Fruit fly (Drosophila melanogaster) whole organism, prepupa: ENCODE data around the gene CheB38b.
A peak's percentile ranks its signal among the peaks of the same experiment; 100 is the strongest.

Experiments used
- Blimp-1 ChIP-seq: fragments of 200-800 bp; sonication (Bioruptor generic); optimal IDR thresholded peaks from 3 replicates; lab custom pipeline; 2017; ENCODE audit warnings: missing biosample characterization, missing genetic modification characterization, mild to moderate bottlenecking, moderate library complexity, missing genetic modification reagents
- CG10669 ChIP-seq: fragments of 200-800 bp; sonication (Bioruptor generic); optimal IDR thresholded peaks from 3 replicates; lab custom pipeline; 2018; ENCODE audit warnings: missing biosample characterization, mild to moderate bottlenecking, missing genetic modification characterization, moderate library complexity
- CG11294 ChIP-seq: fragments of 200-800 bp; sonication (Bioruptor generic); IDR thresholded peaks from 2 replicates; pipeline ENCODE4 v1.3.6; 2022; ENCODE audit warnings: missing biosample characterization, missing genetic modification characterization
- CG11762 ChIP-seq: fragments of 200-800 bp; sonication (Bioruptor generic); optimal IDR thresholded peaks from 3 replicates; lab custom pipeline; 2016; ENCODE audit warnings: missing biosample characterization, missing genetic modification characterization; ENCODE audit not compliant: insufficient read depth
- CG11902 ChIP-seq: fragments of 200-800 bp; sonication (Bioruptor generic); optimal IDR thresholded peaks from 3 replicates; lab custom pipeline; 2016; ENCODE audit warnings: missing biosample characterization, missing genetic modification characterization
- CG15336 ChIP-seq: fragments of 200-800 bp; sonication (Bioruptor generic); IDR thresholded peaks from 2 replicates; pipeline ENCODE4 v1.3.6; 2022; ENCODE audit warnings: missing biosample characterization, missing genetic modification characterization
- CG1621 ChIP-seq: fragments of 200-800 bp; sonication (Bioruptor generic); optimal IDR thresholded peaks from 3 replicates; lab custom pipeline; 2018; ENCODE audit warnings: missing biosample characterization, mild to moderate bottlenecking, missing genetic modification characterization
- CG31627 ChIP-seq: fragments of 200-800 bp; sonication (Bioruptor generic); optimal IDR thresholded peaks from 3 replicates; lab custom pipeline; 2016; ENCODE audit warnings: missing biosample characterization, missing genetic modification characterization
- CG3919 ChIP-seq: fragments of 200-800 bp; sonication (Bioruptor generic); optimal IDR thresholded peaks from 3 replicates; lab custom pipeline; 2016; ENCODE audit warnings: missing biosample characterization, missing genetic modification characterization
- CG6163 ChIP-seq: fragments of 200-800 bp; sonication (Bioruptor generic); IDR thresholded peaks from 3 replicates; pipeline ENCODE4 v1.3.6; 2022; ENCODE audit warnings: missing biosample characterization, missing genetic modification characterization
- CG6276 ChIP-seq: fragments of 200-800 bp; sonication (Bioruptor generic); optimal IDR thresholded peaks from 2 replicates; lab custom pipeline; 2017; ENCODE audit warnings: missing biosample characterization, mild to moderate bottlenecking, missing genetic modification characterization
- CG6792 ChIP-seq: fragments of 200-800 bp; sonication (Bioruptor generic); optimal IDR thresholded peaks from 3 replicates; lab custom pipeline; 2016; ENCODE audit warnings: missing biosample characterization, missing genetic modification characterization
- CG6808 ChIP-seq: fragments of 200-800 bp; sonication (Bioruptor generic); optimal IDR thresholded peaks from 3 replicates; lab custom pipeline; 2017; ENCODE audit warnings: missing biosample characterization, missing genetic modification characterization, mild to moderate bottlenecking, moderate library complexity, missing genetic modification reagents
- CG6854 ChIP-seq: fragments of 200-800 bp; sonication (Bioruptor generic); optimal IDR thresholded peaks from 2 replicates; lab custom pipeline; 2017; ENCODE audit warnings: missing biosample characterization, mild to moderate bottlenecking, missing genetic modification characterization
- CG7368 ChIP-seq: fragments of 200-800 bp; sonication (Bioruptor generic); optimal IDR thresholded peaks from 3 replicates; lab custom pipeline; 2016; ENCODE audit warnings: missing biosample characterization, missing genetic modification characterization
- CG8119 ChIP-seq: fragments of 200-800 bp; sonication (Bioruptor generic); IDR thresholded peaks from 3 replicates; pipeline ENCODE4 v1.3.6; 2022; ENCODE audit warnings: missing biosample characterization, missing genetic modification characterization
- CG8319 ChIP-seq: fragments of 200-800 bp; sonication (Bioruptor generic); optimal IDR thresholded peaks from 3 replicates; lab custom pipeline; 2016; ENCODE audit warnings: missing biosample characterization, missing genetic modification characterization
- CG8632 ChIP-seq: fragments of 200-800 bp; sonication (Bioruptor generic); optimal IDR thresholded peaks from 3 replicates; lab custom pipeline; 2016; ENCODE audit warnings: missing biosample characterization, missing genetic modification characterization
- CG9139 ChIP-seq: fragments of 200-800 bp; sonication (Bioruptor generic); optimal IDR thresholded peaks from 3 replicates; lab custom pipeline; 2017; ENCODE audit warnings: missing biosample characterization, mild to moderate bottlenecking, missing genetic modification characterization
- Eip78C ChIP-seq: fragments of 200-800 bp; sonication (Bioruptor generic); peaks from one replicate; lab custom pipeline; 2016; ENCODE audit warnings: missing biosample characterization, missing genetic modification characterization
- Ets21C ChIP-seq: fragments of 200-800 bp; sonication (Bioruptor generic); optimal IDR thresholded peaks from 3 replicates; lab custom pipeline; 2016; ENCODE audit warnings: missing biosample characterization, missing genetic modification characterization
- Ets96B ChIP-seq: fragments of 200-800 bp; optimal IDR thresholded peaks from 2 replicates; lab custom pipeline; 2019; ENCODE audit warnings: missing biosample characterization, mild to moderate bottlenecking, missing genetic modification characterization, moderate library complexity
- Gug ChIP-seq: fragments of 200-800 bp; sonication (Bioruptor generic); IDR thresholded peaks from 2 replicates; pipeline ENCODE4 v1.3.6; 2022; ENCODE audit warnings: missing biosample characterization, missing genetic modification characterization
- Hr38 ChIP-seq: sonication (Bioruptor generic); optimal IDR thresholded peaks from 2 replicates; lab custom pipeline; 2016; ENCODE audit warnings: missing biosample characterization, missing genetic modification characterization
- Hr39 ChIP-seq: fragments of 200-800 bp; sonication (Bioruptor generic); optimal IDR thresholded peaks from 2 replicates; lab custom pipeline; 2016; ENCODE audit warnings: missing biosample characterization, missing genetic modification characterization
- Lpt ChIP-seq: fragments of 200-800 bp; sonication (Bioruptor generic); optimal IDR thresholded peaks from 3 replicates; lab custom pipeline; 2016; ENCODE audit warnings: missing biosample characterization, missing genetic modification characterization
- Met ChIP-seq: fragments of 200-800 bp; sonication (Bioruptor generic); optimal IDR thresholded peaks from 3 replicates; lab custom pipeline; 2016; ENCODE audit warnings: missing biosample characterization, missing genetic modification characterization
- Smox ChIP-seq: fragments of 200-800 bp; sonication (Bioruptor generic); optimal IDR thresholded peaks from 3 replicates; lab custom pipeline; 2016; ENCODE audit warnings: missing biosample characterization, missing genetic modification characterization
- Sox102F ChIP-seq: fragments of 200-800 bp; sonication (Bioruptor generic); optimal IDR thresholded peaks from 2 replicates; lab custom pipeline; 2016; ENCODE audit warnings: missing biosample characterization, mild to moderate bottlenecking, missing genetic modification characterization
- achi ChIP-seq: fragments of 200-800 bp; sonication (Bioruptor generic); optimal IDR thresholded peaks from 3 replicates; lab custom pipeline; 2016; ENCODE audit warnings: missing biosample characterization, missing genetic modification characterization
- acj6 ChIP-seq: fragments of 200-800 bp; sonication (Bioruptor generic); optimal IDR thresholded peaks from 3 replicates; lab custom pipeline; 2016; ENCODE audit warnings: missing biosample characterization, missing genetic modification characterization
- cyc ChIP-seq: fragments of 200-800 bp; sonication (Bioruptor generic); optimal IDR thresholded peaks from 3 replicates; lab custom pipeline; 2016; ENCODE audit warnings: missing biosample characterization, missing genetic modification characterization
- dsx ChIP-seq: fragments of 200-800 bp; optimal IDR thresholded peaks from 3 replicates; lab custom pipeline; 2019; ENCODE audit warnings: missing biosample characterization, mild to moderate bottlenecking, missing genetic modification characterization, moderate library complexity; ENCODE audit not compliant: poor library complexity, severe bottlenecking
- eg ChIP-seq: fragments of 200-800 bp; sonication (Bioruptor generic); IDR thresholded peaks from 3 replicates; pipeline ENCODE4 v1.3.6; 2022; ENCODE audit warnings: missing biosample characterization, missing genetic modification characterization
- esn ChIP-seq: fragments of 200-800 bp; sonication (Bioruptor generic); optimal IDR thresholded peaks from 2 replicates; lab custom pipeline; 2016; ENCODE audit warnings: missing biosample characterization, mild to moderate bottlenecking, missing genetic modification characterization, moderate library complexity
- fd85E ChIP-seq: fragments of 200-800 bp; sonication (Bioruptor generic); optimal IDR thresholded peaks from 3 replicates; lab custom pipeline; 2016; ENCODE audit warnings: missing biosample characterization, missing genetic modification characterization
- lz ChIP-seq: fragments of 200-800 bp; sonication (Bioruptor generic); optimal IDR thresholded peaks from 3 replicates; lab custom pipeline; 2016; ENCODE audit warnings: missing biosample characterization, missing genetic modification characterization
- net ChIP-seq: fragments of 200-800 bp; sonication (Bioruptor generic); optimal IDR thresholded peaks from 3 replicates; lab custom pipeline; 2016; ENCODE audit warnings: missing biosample characterization, missing genetic modification characterization
- pdm3 ChIP-seq: fragments of 200-800 bp; sonication (Bioruptor generic); optimal IDR thresholded peaks from 3 replicates; lab custom pipeline; 2016; ENCODE audit warnings: missing biosample characterization, missing genetic modification characterization
- salr ChIP-seq, 2 experiments: fragments of 200-800 bp; sonication (Bioruptor generic); optimal IDR thresholded peaks; 3 replicates each; lab custom pipeline; 2016 to 2018; ENCODE audit warnings: missing biosample characterization in 2 of 2, missing genetic modification characterization in 2 of 2, mild to moderate bottlenecking in 1 of 2
- spab ChIP-seq: fragments of 200-800 bp; sonication (Bioruptor generic); optimal IDR thresholded peaks from 2 replicates; lab custom pipeline; 2017; ENCODE audit warnings: missing biosample characterization, mild to moderate bottlenecking, missing genetic modification characterization, missing genetic modification reagents
- ss ChIP-seq, 2 experiments: fragments of 200-800 bp; sonication (Bioruptor generic); optimal IDR thresholded peaks; 2 replicates in 1 of 2; 3 replicates in 1 of 2; lab custom pipeline; 2017 to 2018; ENCODE audit warnings: mild to moderate bottlenecking in 2 of 2, missing biosample characterization in 2 of 2, missing genetic modification characterization in 2 of 2, moderate library complexity in 1 of 2
- svp ChIP-seq: fragments of 200-800 bp; sonication (Bioruptor generic); peaks from one replicate; lab custom pipeline; 2016; ENCODE audit warnings: missing biosample characterization, missing genetic modification characterization
- topi ChIP-seq: fragments of 200-800 bp; sonication (Bioruptor generic); optimal IDR thresholded peaks from 3 replicates; lab custom pipeline; 2016; ENCODE audit warnings: missing biosample characterization, missing genetic modification characterization
- vri ChIP-seq: fragments of 200-800 bp; sonication (Bioruptor generic); optimal IDR thresholded peaks from 3 replicates; lab custom pipeline; 2016; ENCODE audit warnings: missing biosample characterization, mild to moderate bottlenecking, missing genetic modification characterization

The CheB38b gene

DNA sequence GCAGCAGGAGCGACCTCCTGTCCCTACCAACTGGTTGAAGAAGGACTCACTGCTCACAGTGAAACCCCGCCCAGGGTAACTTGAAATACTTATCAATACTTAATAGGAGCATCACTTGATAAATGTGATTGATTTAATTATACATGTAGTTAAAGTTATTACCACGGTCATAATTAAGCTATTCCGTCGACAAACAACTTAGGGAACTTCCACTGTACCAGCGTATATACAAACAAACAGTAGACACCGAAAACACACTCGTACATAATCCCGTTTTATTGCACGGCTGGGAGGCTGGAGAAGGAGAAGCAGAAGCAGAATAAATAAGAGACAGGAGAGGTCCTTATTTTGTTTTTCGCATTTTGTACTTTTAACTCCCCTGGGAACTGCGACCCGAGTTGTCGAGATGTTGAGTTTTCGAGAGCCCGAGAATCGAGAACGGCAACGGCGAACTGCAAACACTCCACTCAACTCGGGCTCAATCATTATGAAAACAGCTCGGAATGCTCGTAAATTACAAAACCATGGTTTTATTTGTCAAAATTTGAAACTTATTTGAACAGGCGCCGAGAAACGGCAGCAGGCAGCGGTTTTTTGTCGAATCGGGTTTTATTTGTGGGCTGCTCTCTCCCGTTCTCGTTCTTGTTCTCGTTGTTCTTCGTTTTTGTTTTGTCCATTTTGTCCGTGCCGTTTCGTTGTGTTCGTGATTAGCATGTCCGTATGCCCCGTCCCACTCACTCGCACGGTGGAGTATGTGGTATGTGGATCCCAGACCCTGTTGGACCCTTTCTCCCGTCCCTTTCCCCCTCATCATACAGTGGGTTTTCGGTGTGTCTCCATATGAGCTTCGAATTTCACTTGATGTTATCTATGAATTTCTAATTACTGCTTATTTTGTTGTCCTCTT is 16.8 kb downstream of the CheB38b start (continued):
- TF ChIP-seq Hr39 (GFP tag; lab: Kevin White, UChicago) (peak; percentile 98), Gug (GFP tag; lab: Robert Waterston, UW) (peak; percentile 61), CG6276 (peak; percentile 71), CG11294 (no peak; the same call in 1 of the 2 replicates), Ets21C (GFP tag; lab: Kevin White, UChicago) (peak; percentile 97), CG10669 (GFP tag; lab: Kevin White, UChicago) (peak; percentile 97), vri (peak; percentile 97), CG1621 (tag; lab: Kevin White, UChicago) (peak; percentile 97), CG8319 (GFP tag; lab: Kevin White, UChicago) (peak; percentile 94), ss (GFP tag; optimal IDR thresholded peaks at IDR 0.05; lab: Kevin White, UChicago) (peak; percentile 96 to 98), CG9139 (GFP tag; lab: Kevin White, UChicago) (peak; percentile 95), CG3919 (GFP tag; lab: Kevin White, UChicago) (peak; percentile 97), Sox102F (peak; percentile 98), Eip78C (GFP tag; lab: Kevin White, UChicago) (peak; percentile 99), CG15336 (peak; percentile 65), spab (peak; percentile 98), topi (GFP tag; lab: Kevin White, UChicago) (peak; percentile 97), eg (GFP tag; lab: Robert Waterston, UW) (peak; percentile 78), svp (GFP tag; lab: Kevin White, UChicago) (peak; percentile 99), salr (GFP tag; optimal IDR thresholded peaks at IDR 0.05; lab: Kevin White, UChicago) (peak; percentile 82 to 97), acj6 (GFP tag; lab: Kevin White, UChicago) (peak; percentile 96), CG6808 (GFP tag; lab: Kevin White, UChicago) (peak; percentile 97), achi (GFP tag; lab: Kevin White, UChicago) (peak; percentile 93), CG6854 (GFP tag; lab: Kevin White, UChicago) (peak; percentile 91), esn (GFP tag; lab: Kevin White, UChicago) (peak; percentile 98), CG6792 (GFP tag; lab: Kevin White, UChicago) (peak; percentile 95)

DNA sequence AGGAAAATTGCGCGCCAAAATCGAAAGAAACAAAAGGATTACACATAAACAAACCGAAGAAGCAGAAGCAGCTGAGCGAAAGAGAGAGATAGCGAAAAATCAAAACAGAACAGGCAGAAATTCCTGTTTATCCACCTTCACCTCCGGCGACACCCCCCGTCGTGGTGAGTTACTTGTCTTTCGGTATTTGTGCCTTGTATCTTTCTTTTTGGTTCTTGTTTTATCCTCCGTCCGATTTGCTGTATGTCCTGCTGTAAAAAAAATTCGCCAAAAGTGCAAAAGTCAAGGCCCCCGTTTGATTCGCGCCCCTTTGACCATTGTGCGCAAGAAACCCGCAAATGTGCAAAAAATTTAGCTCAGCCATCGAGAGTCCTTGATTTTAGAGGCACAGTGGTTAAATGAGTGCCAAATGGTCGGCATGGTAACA is 18.7 kb downstream of the CheB38b start:
- TF ChIP-seq cyc (GFP tag; lab: Kevin White, UChicago) (no peak), CG7368 (GFP tag; lab: Kevin White, UChicago) (no peak), CG1621 (tag; lab: Kevin White, UChicago) (peak; percentile 48), Blimp-1 (GFP tag; lab: Kevin White, UChicago) (no peak), Eip78C (GFP tag; lab: Kevin White, UChicago) (peak; percentile 23), CG8119 (no peak), CG6276 (peak; percentile 12), Met (GFP tag; lab: Kevin White, UChicago) (no peak), CG10669 (GFP tag; lab: Kevin White, UChicago) (no peak), CG8632 (GFP tag; lab: Kevin White, UChicago) (no peak), Lpt (peak; percentile 4), pdm3 (GFP tag; lab: Kevin White, UChicago) (peak; percentile 2), dsx (peak; percentile 4), Sox102F (peak; percentile 22), CG6163 (GFP tag; lab: Robert Waterston, UW) (peak; percentile 64; the same call in 2 of the 3 replicates), CG9139 (GFP tag; lab: Kevin White, UChicago) (peak; percentile 53), topi (GFP tag; lab: Kevin White, UChicago) (no peak), CG15336 (peak; percentile 25; the same call in 1 of the 2 replicates), net (GFP tag; lab: Kevin White, UChicago) (peak; percentile 23), Ets96B (tag; lab: Kevin White, UChicago) (no peak), ss (GFP tag; optimal IDR thresholded peaks at IDR 0.05; lab: Kevin White, UChicago) (peak; percentile 48 to 62), Hr38 (no peak), CG8319 (GFP tag; lab: Kevin White, UChicago) (no peak), CG11762 (GFP tag; lab: Kevin White, UChicago) (no peak), Hr39 (GFP tag; lab: Kevin White, UChicago) (no peak), CG6854 (GFP tag; lab: Kevin White, UChicago) (peak; percentile 39), vri (peak; percentile 22), lz (GFP tag; lab: Kevin White, UChicago) (no peak), CG31627 (no peak), CG11902 (GFP tag; lab: Kevin White, UChicago) (no peak), spab (no peak), acj6 (GFP tag; lab: Kevin White, UChicago) (no peak), Smox (GFP tag; lab: Kevin White, UChicago) (no peak), fd85E (GFP tag; lab: Kevin White, UChicago) (no peak), svp (GFP tag; lab: Kevin White, UChicago) (peak; percentile 55)
